Worm (Caenorhabditis elegans) whole organism, L1 larva: ENCODE data around the gene C47E8.3.

Experiments
- C04F5.9 ChIP-seq: sonication (generic microtip); optimal IDR thresholded peaks from 2 replicates; lab custom pipeline; 2016; ENCODE audit warnings: missing genetic modification characterization, missing compliant biosample characterization
- C16A3.4 ChIP-seq: fragments of 150-350 bp; optimal IDR thresholded peaks from 2 replicates; lab custom pipeline; 2014; ENCODE audit warnings: missing biosample characterization, missing genetic modification characterization
- F16B12.6 ChIP-seq: fragments of 150-350 bp; optimal IDR thresholded peaks from 2 replicates; lab custom pipeline; 2014; ENCODE audit warnings: missing biosample characterization, missing genetic modification characterization
- Y116A8C.19 ChIP-seq: sonication (generic microtip); optimal IDR thresholded peaks from 2 replicates; lab custom pipeline; 2016; ENCODE audit warnings: missing compliant biosample characterization, missing genetic modification characterization, borderline replicate concordance
- alr-1 ChIP-seq: fragments of 200-800 bp; sonication (Bioruptor generic); optimal IDR thresholded peaks from 2 replicates; lab custom pipeline; 2018; ENCODE audit warnings: borderline replicate concordance, mild to moderate bottlenecking, missing genetic modification characterization, missing compliant biosample characterization
- aly-2 ChIP-seq: fragments of 150-350 bp; optimal IDR thresholded peaks from 2 replicates; lab custom pipeline; 2014; ENCODE audit warnings: missing biosample characterization, missing genetic modification characterization
- ama-1 ChIP-seq: fragments of 150-350 bp; optimal IDR thresholded peaks from 2 replicates; lab custom pipeline; 2014
- ceh-88 ChIP-seq: fragments of 200-800 bp; sonication (Bioruptor generic); IDR thresholded peaks from 2 replicates; pipeline ENCODE4 v1.3.6; 2022; ENCODE audit warnings: missing genetic modification characterization, missing compliant biosample characterization
- ces-1 ChIP-seq: fragments of 150-350 bp; optimal IDR thresholded peaks from 2 replicates; lab custom pipeline; 2014; ENCODE audit warnings: missing biosample characterization, missing genetic modification reagents, missing genetic modification characterization
- dsc-1 ChIP-seq: sonication (generic microtip); optimal IDR thresholded peaks from 2 replicates; lab custom pipeline; 2016; ENCODE audit warnings: mild to moderate bottlenecking, missing genetic modification characterization, missing compliant biosample characterization
- efl-1 ChIP-seq, 4 experiments: fragments of 150-350 bp; optimal IDR thresholded peaks in 3 of 4; peaks in 1 of 4; 1 replicate in 1 of 4; 2 replicates in 3 of 4; lab custom pipeline; 2014; ENCODE audit warnings: missing biosample characterization in 2 of 4, missing genetic modification characterization in 2 of 4, missing genetic modification reagents in 2 of 4
- elt-2 ChIP-seq: sonication (generic microtip); optimal IDR thresholded peaks from 2 replicates; lab custom pipeline; 2016; ENCODE audit warnings: missing genetic modification characterization, mild to moderate bottlenecking, inconsistent platforms, missing compliant biosample characterization, missing genetic modification reagents
- ets-5 ChIP-seq: fragments of 200-800 bp; sonication (Bioruptor generic); IDR thresholded peaks from 2 replicates; pipeline ENCODE4 v1.3.6; 2022; ENCODE audit warnings: missing genetic modification characterization, missing compliant biosample characterization
- fkh-4 ChIP-seq: sonication (generic microtip); optimal IDR thresholded peaks from 2 replicates; lab custom pipeline; 2016; ENCODE audit warnings: missing compliant biosample characterization, missing genetic modification characterization, borderline replicate concordance
- hlh-4 ChIP-seq: sonication (generic microtip); optimal IDR thresholded peaks from 2 replicates; lab custom pipeline; 2016; ENCODE audit warnings: mild to moderate bottlenecking, missing genetic modification characterization, missing compliant biosample characterization
- hpl-2 ChIP-seq: fragments of 150-350 bp; optimal IDR thresholded peaks from 2 replicates; lab custom pipeline; 2014; ENCODE audit warnings: missing biosample characterization, missing genetic modification reagents, missing genetic modification characterization
- jun-1 ChIP-seq: fragments of 150-350 bp; optimal IDR thresholded peaks from 2 replicates; lab custom pipeline; 2014; ENCODE audit warnings: missing biosample characterization, missing genetic modification reagents, missing genetic modification characterization
- lin-13 ChIP-seq: fragments of 150-350 bp; optimal IDR thresholded peaks from 2 replicates; lab custom pipeline; 2014; ENCODE audit warnings: missing biosample characterization, missing genetic modification reagents, missing genetic modification characterization
- lin-15B ChIP-seq: fragments of 150-350 bp; sonication (generic microtip); optimal IDR thresholded peaks from 3 replicates; lab custom pipeline; 2014; ENCODE audit warnings: missing biosample characterization, missing genetic modification characterization
- lin-39 ChIP-seq: fragments of 150-350 bp; optimal IDR thresholded peaks from 2 replicates; lab custom pipeline; 2014; ENCODE audit warnings: missing biosample characterization, missing genetic modification reagents, missing genetic modification characterization
- mdl-1 ChIP-seq, 2 experiments: fragments of 150-350 bp; optimal IDR thresholded peaks; 2 replicates each; lab custom pipeline; 2014 to 2017; ENCODE audit warnings: missing biosample characterization in 2 of 2, missing genetic modification characterization in 2 of 2, inconsistent platforms in 1 of 2
- mef-2 ChIP-seq: fragments of 150-350 bp; optimal IDR thresholded peaks from 2 replicates; lab custom pipeline; 2014; ENCODE audit warnings: missing biosample characterization, missing genetic modification characterization
- mep-1 ChIP-seq: fragments of 150-350 bp; optimal IDR thresholded peaks from 2 replicates; lab custom pipeline; 2014; ENCODE audit warnings: missing biosample characterization, missing genetic modification characterization
- nhr-12 ChIP-seq: sonication (generic microtip); optimal IDR thresholded peaks from 2 replicates; lab custom pipeline; 2017; ENCODE audit warnings: missing biosample characterization, missing genetic modification characterization
- nhr-20 ChIP-seq: sonication (generic microtip); optimal IDR thresholded peaks from 2 replicates; lab custom pipeline; 2016; ENCODE audit warnings: mild to moderate bottlenecking, missing genetic modification characterization, missing compliant biosample characterization
- nhr-28 ChIP-seq: fragments of 150-350 bp; optimal IDR thresholded peaks from 2 replicates; lab custom pipeline; 2014; ENCODE audit warnings: missing biosample characterization, missing genetic modification characterization
- nhr-47 ChIP-seq: sonication (generic microtip); optimal IDR thresholded peaks from 2 replicates; lab custom pipeline; 2016; ENCODE audit warnings: mild to moderate bottlenecking, missing genetic modification characterization, moderate library complexity, missing compliant biosample characterization
- nhr-71 ChIP-seq: sonication (generic microtip); optimal IDR thresholded peaks from 2 replicates; lab custom pipeline; 2016; ENCODE audit warnings: mild to moderate bottlenecking, missing genetic modification characterization, moderate library complexity, missing compliant biosample characterization
- nhr-76 ChIP-seq: sonication (generic microtip); optimal IDR thresholded peaks from 2 replicates; lab custom pipeline; 2017; ENCODE audit warnings: missing biosample characterization, missing genetic modification characterization
- nhr-84 ChIP-seq: sonication (generic microtip); optimal IDR thresholded peaks from 2 replicates; lab custom pipeline; 2017; ENCODE audit warnings: missing biosample characterization, missing genetic modification characterization
- pag-3 ChIP-seq: sonication (generic microtip); optimal IDR thresholded peaks from 2 replicates; lab custom pipeline; 2017; ENCODE audit warnings: missing genetic modification characterization, mild to moderate bottlenecking, missing compliant biosample characterization, antibody characterized with exemption, borderline replicate concordance; ENCODE audit not compliant: insufficient read depth
- pax-3 ChIP-seq: fragments of 200-800 bp; sonication (Bioruptor generic); optimal IDR thresholded peaks from 2 replicates; lab custom pipeline; 2018; ENCODE audit warnings: mild to moderate bottlenecking, missing genetic modification characterization, moderate library complexity, missing compliant biosample characterization
- pqm-1 ChIP-seq: sonication (generic microtip); optimal IDR thresholded peaks from 3 replicates; lab custom pipeline; 2017; ENCODE audit warnings: missing biosample characterization, missing genetic modification characterization
- skn-1 ChIP-seq: fragments of 150-350 bp; optimal IDR thresholded peaks from 2 replicates; lab custom pipeline; 2014; ENCODE audit warnings: missing biosample characterization, missing genetic modification characterization
- snu-23 ChIP-seq: sonication (generic microtip); optimal IDR thresholded peaks from 2 replicates; lab custom pipeline; 2016; ENCODE audit warnings: missing genetic modification characterization, missing compliant biosample characterization
- sptf-1 ChIP-seq: fragments of 150-350 bp; optimal IDR thresholded peaks from 2 replicates; lab custom pipeline; 2014; ENCODE audit warnings: missing biosample characterization, missing genetic modification characterization
- sup-37 ChIP-seq: fragments of 200-800 bp; sonication (Bioruptor generic); optimal IDR thresholded peaks from 2 replicates; lab custom pipeline; 2018; ENCODE audit warnings: mild to moderate bottlenecking, missing genetic modification characterization, missing compliant biosample characterization
- swsn-7 ChIP-seq: sonication (generic microtip); optimal IDR thresholded peaks from 2 replicates; lab custom pipeline; 2016; ENCODE audit warnings: missing genetic modification characterization, missing compliant biosample characterization
- unc-86 ChIP-seq: sonication (generic microtip); optimal IDR thresholded peaks from 2 replicates; lab custom pipeline; 2016; ENCODE audit warnings: missing genetic modification characterization, missing compliant biosample characterization
- vab-15 ChIP-seq: sonication (generic microtip); optimal IDR thresholded peaks from 2 replicates; lab custom pipeline; 2017; ENCODE audit warnings: missing genotype, mild to moderate bottlenecking, missing genetic modification characterization, missing compliant biosample characterization
- zag-1 ChIP-seq: fragments of 150-350 bp; optimal IDR thresholded peaks from 2 replicates; lab custom pipeline; 2014; ENCODE audit warnings: missing biosample characterization, missing genetic modification characterization
- ztf-11 ChIP-seq, 2 experiments: sonication (generic microtip); optimal IDR thresholded peaks; 2 replicates each; lab custom pipeline; 2016 to 2017; ENCODE audit warnings: missing genetic modification characterization in 2 of 2, missing biosample characterization in 1 of 2, missing compliant biosample characterization in 1 of 2

The C47E8.3 gene

ce11 chrV:14683291-14683690, 3.2 kb downstream of the C47E8.3 start:
- no peak for TF ChIP-seq pqm-1 (tag; lab: Kevin White, UChicago)
- no peak for TF ChIP-seq vab-15
- TF ChIP-seq fkh-4 (tag; lab: Kevin White, UChicago): no peak
- no peak for TF ChIP-seq efl-1 (optimal IDR thresholded peaks at IDR 0.05; lab: Kevin White, UChicago)
- TF ChIP-seq efl-1 (GFP tag; optimal IDR thresholded peaks at IDR 0.05 in 1 of 2; lab: Kevin White, UChicago): peak in 1 of 2 experiments; percentile 81
- TF ChIP-seq unc-86 (tag; lab: Kevin White, UChicago): no peak
- TF ChIP-seq C16A3.4 (tag; lab: Kevin White, UChicago): no peak
- TF ChIP-seq ces-1: no peak
- TF ChIP-seq nhr-28 (tag; lab: Kevin White, UChicago): no peak
- no peak for TF ChIP-seq lin-15B
- TF ChIP-seq ama-1 (lab: Kevin White, UChicago): peak; percentile 22
- TF ChIP-seq mdl-1 (tag; optimal IDR thresholded peaks at IDR 0.05; lab: Kevin White, UChicago): no peak
- TF ChIP-seq ets-5 (GFP tag; lab: Robert Waterston, UW): no peak
- no peak for TF ChIP-seq F16B12.6 (tag; lab: Kevin White, UChicago)
- TF ChIP-seq, all 84 proteins: peak for 2

- TF ChIP-seq skn-1 (tag; lab: Kevin White, UChicago): no peak
- TF ChIP-seq efl-1 (optimal IDR thresholded peaks at IDR 0.05; lab: Kevin White, UChicago): no peak
- TF ChIP-seq efl-1 (GFP tag; optimal IDR thresholded peaks at IDR 0.05 in 1 of 2; lab: Kevin White, UChicago): peak in 1 of 2 experiments; percentile 90
Observed at ce11 chrV:14683926-14684325, 3.8 kb downstream of the C47E8.3 start.

ce11 chrV:14684359-14685312, 4.5 kb downstream of the C47E8.3 start, which contains the start of gene hsp-90:
hsp-90 (plus strand) TSS chrV:14684918.
- TF ChIP-seq efl-1 (optimal IDR thresholded peaks at IDR 0.05; lab: Kevin White, UChicago) (no peak), efl-1 (GFP tag; optimal IDR thresholded peaks at IDR 0.05 in 1 of 2; lab: Kevin White, UChicago) (peak in 1 of 2 experiments; percentile 50), snu-23 (peak; percentile 3), ztf-11 (tag; optimal IDR thresholded peaks at IDR 0.05; lab: Kevin White, UChicago) (no peak), hpl-2 (no peak), nhr-76 (tag; lab: Kevin White, UChicago) (no peak), skn-1 (tag; lab: Kevin White, UChicago) (no peak), nhr-47 (tag; lab: Kevin White, UChicago) (no peak), nhr-20 (peak; percentile 8)

- peak; percentile 90 for TF ChIP-seq elt-2 (tag; lab: Kevin White, UChicago)
- TF ChIP-seq sptf-1: no peak
- TF ChIP-seq ztf-11 (tag; optimal IDR thresholded peaks at IDR 0.05; lab: Kevin White, UChicago): peak; percentile 53 to 100
- TF ChIP-seq mdl-1 (tag; optimal IDR thresholded peaks at IDR 0.05; lab: Kevin White, UChicago): peak in 1 of 2 experiments; percentile 90
- peak; percentile 100 for TF ChIP-seq nhr-71 (tag; lab: Kevin White, UChicago)
- TF ChIP-seq aly-2: peak; percentile 95
- peak; percentile 99 for TF ChIP-seq dsc-1 (tag; lab: Kevin White, UChicago)
- TF ChIP-seq lin-13 (GFP tag; lab: Kevin White, UChicago): peak; percentile 98
- peak; percentile 95 for TF ChIP-seq skn-1 (tag; lab: Kevin White, UChicago)
- peak; percentile 65 for TF ChIP-seq hlh-4 (tag; lab: Kevin White, UChicago)
- TF ChIP-seq hpl-2: peak; percentile 54
- peak; percentile 49 for TF ChIP-seq nhr-84
- peak; percentile 98 for TF ChIP-seq mep-1
- peak; percentile 100 for TF ChIP-seq pax-3 (tag; lab: Kevin White, UChicago)
- TF ChIP-seq jun-1 (tag; lab: Kevin White, UChicago): peak; percentile 98
- peak; percentile 93 for TF ChIP-seq sup-37 (GFP tag; lab: Kevin White, UChicago)
- peak; percentile 96 for TF ChIP-seq ceh-88 (GFP tag; lab: Robert Waterston, UW)
- peak; percentile 93 for TF ChIP-seq zag-1 (tag; lab: Kevin White, UChicago)
- peak; percentile 83 for TF ChIP-seq nhr-76 (tag; lab: Kevin White, UChicago)
- peak; percentile 97 for TF ChIP-seq C04F5.9 (tag; lab: Kevin White, UChicago)
- TF ChIP-seq alr-1: no peak
- no peak for TF ChIP-seq pag-3 (tag; lab: Kevin White, UChicago)
- TF ChIP-seq swsn-7 (tag; lab: Kevin White, UChicago): peak; percentile 99
- TF ChIP-seq nhr-12 (tag; lab: Kevin White, UChicago): peak; percentile 74
- TF ChIP-seq Y116A8C.19 (tag; lab: Kevin White, UChicago): peak; percentile 97
- peak; percentile 97 for TF ChIP-seq lin-39 (tag; lab: Kevin White, UChicago)
- peak; percentile 63 for TF ChIP-seq mef-2 (tag; lab: Kevin White, UChicago)
Observed at ce11 chrV:14685435-14686058, 5.4 kb downstream of the C47E8.3 start, which contains the start of gene C47E8.4. C47E8.4 (minus strand) TSS chrV:14685485.
